Worm (Caenorhabditis elegans) whole organism, young adult: ENCODE measurements around the gene pcrg-1.

Experiments
- B0336.3 ChIP-seq: fragments of 200-800 bp; sonication (Bioruptor generic); IDR thresholded peaks from 2 replicates; pipeline ENCODE4 v1.3.6; 2022; ENCODE audit warnings: missing genetic modification characterization, missing compliant biosample characterization
- K12H6.12 ChIP-seq: fragments of 200-800 bp; sonication (Bioruptor generic); optimal IDR thresholded peaks from 2 replicates; lab custom pipeline; 2018; ENCODE audit warnings: mild to moderate bottlenecking, missing genetic modification characterization, missing compliant biosample characterization
- ama-1 ChIP-seq, 3 experiments: fragments of 150-350 bp in 1 of 3; sonication (generic microtip) in 2 of 3; optimal IDR thresholded peaks; 2 replicates each; lab custom pipeline; 2014 to 2018; ENCODE audit warnings: missing biosample characterization in 2 of 3, missing genetic modification characterization in 2 of 3, missing genetic modification reagents in 2 of 3
- aptf-2 ChIP-seq: fragments of 200-800 bp; sonication (Bioruptor generic); conservative IDR thresholded peaks from 2 replicates; pipeline ENCODE4 v1.3.6; 2022; ENCODE audit warnings: missing genetic modification reagents, missing genetic modification characterization, missing compliant biosample characterization
- attf-6 ChIP-seq: fragments of 200-800 bp; sonication (Bioruptor generic); IDR thresholded peaks from 2 replicates; pipeline ENCODE4 v1.3.6; 2022; ENCODE audit warnings: missing genetic modification reagents, missing genetic modification characterization, missing compliant biosample characterization
- ceh-91 ChIP-seq: fragments of 200-800 bp; sonication (Bioruptor generic); IDR thresholded peaks from 2 replicates; pipeline ENCODE4 v1.3.6; 2022; ENCODE audit warnings: missing genetic modification reagents, missing genetic modification characterization, missing compliant biosample characterization
- ekl-4 ChIP-seq: fragments of 200-800 bp; sonication (Bioruptor generic); IDR thresholded peaks from 2 replicates; pipeline ENCODE4 v1.3.6; 2022; ENCODE audit warnings: missing genetic modification reagents, missing genetic modification characterization, missing compliant biosample characterization
- lsl-1 ChIP-seq: fragments of 200-800 bp; sonication (Bioruptor generic); optimal IDR thresholded peaks from 2 replicates; lab custom pipeline; 2018; ENCODE audit warnings: mild to moderate bottlenecking, missing genetic modification characterization, moderate library complexity, missing compliant biosample characterization
- nhr-179 ChIP-seq: sonication (generic microtip); optimal IDR thresholded peaks from 2 replicates; lab custom pipeline; 2016; ENCODE audit warnings: mild to moderate bottlenecking, missing genetic modification characterization, missing compliant biosample characterization
- unc-130 ChIP-seq: sonication (generic microtip); optimal IDR thresholded peaks from 2 replicates; lab custom pipeline; 2016; ENCODE audit warnings: missing genetic modification reagents, missing genetic modification characterization, missing compliant biosample characterization
- ztf-22 ChIP-seq: fragments of 200-800 bp; sonication (Bioruptor generic); optimal IDR thresholded peaks from 2 replicates; lab custom pipeline; 2018; ENCODE audit warnings: mild to moderate bottlenecking, missing genetic modification characterization, moderate library complexity, missing compliant biosample characterization

DNA sequence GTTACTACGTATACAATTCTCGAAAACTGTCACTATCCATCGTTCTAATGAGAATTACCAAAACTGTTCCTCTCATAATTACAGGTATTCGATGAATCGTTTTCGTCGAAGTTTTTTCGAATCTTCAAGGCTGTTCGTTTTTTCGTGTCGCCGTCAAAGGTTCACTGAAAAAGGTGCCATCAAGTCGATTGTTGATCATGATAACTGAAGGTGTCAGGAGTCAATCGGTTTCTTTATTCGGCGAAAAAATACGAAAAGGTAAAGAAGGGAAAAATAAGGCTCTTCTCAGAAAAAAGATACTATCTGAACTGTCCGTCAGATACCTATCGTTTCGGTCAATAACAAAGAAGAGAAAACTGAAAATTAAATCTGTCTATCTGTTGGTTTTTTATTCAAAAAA is 38.4 kb downstream of the pcrg-1 start:
- no peak for TF ChIP-seq nhr-179 (tag; lab: Kevin White, UChicago)
- TF ChIP-seq lsl-1 (GFP tag; lab: Kevin White, UChicago), result no peak
- no peak for TF ChIP-seq ama-1 (optimal IDR thresholded peaks at IDR 0.05; lab: Kevin White, UChicago)
- TF ChIP-seq ama-1 (GFP tag; optimal IDR thresholded peaks at IDR 0.05; lab: Kevin White, UChicago), result no peak
- no peak for TF ChIP-seq ekl-4 (GFP tag; lab: Robert Waterston, UW)
- TF ChIP-seq aptf-2 (GFP tag; lab: Robert Waterston, UW), result no peak
- TF ChIP-seq B0336.3, result no peak
- TF ChIP-seq attf-6 (GFP tag; lab: Robert Waterston, UW), result no peak
- TF ChIP-seq ceh-91 (GFP tag; lab: Robert Waterston, UW), result no peak
- no peak for TF ChIP-seq ztf-22 (GFP tag; lab: Kevin White, UChicago)
- TF ChIP-seq K12H6.12 (tag; lab: Kevin White, UChicago), result no peak
- no peak for TF ChIP-seq unc-130 (GFP tag; lab: Kevin White, UChicago)
